Fruit fly (Drosophila melanogaster): ENCODE measurements around the gene CG7376.

DNA sequence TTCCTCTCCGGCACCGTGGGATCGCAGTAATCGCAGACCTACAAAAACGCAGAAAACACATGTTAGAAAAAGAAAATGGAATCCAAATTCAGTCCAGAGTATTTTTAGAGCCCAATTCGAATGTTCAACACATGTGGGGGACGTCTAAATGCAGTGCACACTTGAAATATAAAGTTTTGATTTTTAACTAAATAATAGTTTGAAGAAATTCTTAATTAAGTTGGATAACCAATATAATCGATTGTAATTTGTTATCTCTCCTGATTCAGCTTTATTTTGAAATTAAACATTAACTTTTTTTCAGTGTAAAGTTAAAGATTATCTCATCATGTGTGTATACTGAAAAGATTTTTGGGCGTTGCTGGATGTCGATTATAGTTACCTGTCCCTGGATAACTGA lies 43.2 kb downstream of the CG7376 start:
- TF ChIP-seq pan (optimal IDR thresholded peaks at IDR 0.05) (no peak), usp (GFP tag; optimal IDR thresholded peaks at IDR 0.05) (no peak), Dll (optimal IDR thresholded peaks at IDR 0.05) (no peak), CG8478 (optimal IDR thresholded peaks at IDR 0.05) (no peak)

Data from whole organism.